Fruit fly (Drosophila melanogaster) whole organism, wandering third instar larva: ENCODE measurements around the gene CG12115.
A peak's percentile ranks its signal among the peaks of the same experiment; 100 is the strongest.

Source experiments
- Abd-B ChIP-seq: fragments of >200 bp; optimal IDR thresholded peaks from 2 replicates; lab custom pipeline; 2017; ENCODE audit warnings: missing biosample characterization, missing genetic modification characterization
- CG32264 ChIP-seq: fragments of 200-800 bp; sonication (Bioruptor generic); optimal IDR thresholded peaks from 2 replicates; lab custom pipeline; 2016; ENCODE audit warnings: missing biosample characterization, missing genetic modification characterization
- CG9705 ChIP-seq: fragments of 200-800 bp; sonication (Bioruptor generic); optimal IDR thresholded peaks from 2 replicates; lab custom pipeline; 2018; ENCODE audit warnings: missing biosample characterization, mild to moderate bottlenecking, missing genetic modification characterization
- Dfd ChIP-seq: fragments of >200 bp; optimal IDR thresholded peaks from 2 replicates; lab custom pipeline; 2017; ENCODE audit warnings: missing biosample characterization, missing genetic modification characterization
- Dif ChIP-seq: fragments of 200-275, 200-300 bp; sonication (Bioruptor generic); optimal IDR thresholded peaks from 2 replicates; lab custom pipeline; 2018; ENCODE audit warnings: missing biosample characterization, missing genetic modification characterization; ENCODE audit not compliant: partially characterized antibody
- GATAd ChIP-seq: sonication (Bioruptor generic); optimal IDR thresholded peaks from 2 replicates; lab custom pipeline; 2016; ENCODE audit warnings: missing biosample characterization, missing genetic modification characterization
- Hnf4 ChIP-seq: fragments of 200-800 bp; sonication (Bioruptor generic); optimal IDR thresholded peaks from 2 replicates; lab custom pipeline; 2016; ENCODE audit warnings: missing biosample characterization, mild to moderate bottlenecking, missing genetic modification characterization
- Hr78 ChIP-seq: fragments of >200 bp; optimal IDR thresholded peaks from 2 replicates; lab custom pipeline; 2017; ENCODE audit warnings: missing biosample characterization, missing genetic modification characterization
- Hr83 ChIP-seq: fragments of 200-300 bp; sonication (Bioruptor generic); optimal IDR thresholded peaks from 2 replicates; lab custom pipeline; 2016; ENCODE audit warnings: missing biosample characterization, mild to moderate bottlenecking, missing genetic modification characterization, moderate library complexity; ENCODE audit not compliant: poor library complexity, severe bottlenecking
- Jra ChIP-seq: sonication (Bioruptor generic); optimal IDR thresholded peaks from 2 replicates; lab custom pipeline; 2016; ENCODE audit warnings: missing biosample characterization, missing genetic modification characterization
- Mio ChIP-seq: sonication (Bioruptor generic); optimal IDR thresholded peaks from 2 replicates; lab custom pipeline; 2016; ENCODE audit warnings: missing biosample characterization, missing genetic modification characterization
- Myc ChIP-seq: fragments of >200 bp; optimal IDR thresholded peaks from 2 replicates; lab custom pipeline; 2017
- OdsH ChIP-seq: fragments of 200-800 bp; sonication (Bioruptor generic); optimal IDR thresholded peaks from 2 replicates; lab custom pipeline; 2016; ENCODE audit warnings: missing biosample characterization, mild to moderate bottlenecking, missing genetic modification characterization
- Rel ChIP-seq, 2 experiments: fragments of 200-800 bp; sonication (Bioruptor generic) in 1 of 2; optimal IDR thresholded peaks; 2 replicates in 1 of 2; 3 replicates in 1 of 2; lab custom pipeline; 2016 to 2019; ENCODE audit warnings: mild to moderate bottlenecking in 2 of 2, missing biosample characterization in 2 of 2, missing genetic modification characterization in 2 of 2, moderate library complexity in 1 of 2
- Sp1 ChIP-seq: fragments of 200-800 bp; sonication (Bioruptor generic); optimal IDR thresholded peaks from 3 replicates; lab custom pipeline; 2019; ENCODE audit warnings: missing biosample characterization, mild to moderate bottlenecking, missing genetic modification characterization, moderate library complexity
- Vsx2 ChIP-seq: fragments of 200-300, 225-300 bp; sonication (Bioruptor generic); optimal IDR thresholded peaks from 2 replicates; lab custom pipeline; 2018; ENCODE audit warnings: missing biosample characterization, missing genetic modification characterization; ENCODE audit not compliant: partially characterized antibody
- br ChIP-seq: fragments of 200-800 bp; sonication (Bioruptor generic); optimal IDR thresholded peaks from 2 replicates; lab custom pipeline; 2016; ENCODE audit warnings: missing biosample characterization, missing genetic modification characterization
- brk ChIP-seq: fragments of 200-800 bp; sonication (Bioruptor generic); optimal IDR thresholded peaks from 2 replicates; lab custom pipeline; 2016; ENCODE audit warnings: missing biosample characterization, mild to moderate bottlenecking, missing genetic modification characterization
- dl ChIP-seq, 2 experiments: fragments of 175-275, 200-275 bp in 1 of 2; fragments of 200-275 bp in 1 of 2; sonication (Bioruptor generic); optimal IDR thresholded peaks; lab custom pipeline; 2018; ENCODE audit warnings: mild to moderate bottlenecking in 2 of 2, missing biosample characterization in 2 of 2, missing genetic modification characterization in 2 of 2, moderate library complexity in 2 of 2; ENCODE audit not compliant: partially characterized antibody in 2 of 2, insufficient read depth in 1 of 2
- dmrt93B ChIP-seq: fragments of 200-800 bp; sonication (Bioruptor generic); optimal IDR thresholded peaks from 2 replicates; lab custom pipeline; 2018; ENCODE audit warnings: missing biosample characterization, mild to moderate bottlenecking, missing genetic modification characterization
- dsf ChIP-seq: sonication (Bioruptor generic); optimal IDR thresholded peaks from 2 replicates; lab custom pipeline; 2016; ENCODE audit warnings: missing biosample characterization, missing genetic modification characterization, borderline replicate concordance
- ey ChIP-seq: fragments of 200-800 bp; sonication (Bioruptor generic); optimal IDR thresholded peaks from 2 replicates; lab custom pipeline; 2016; ENCODE audit warnings: missing biosample characterization, missing genetic modification characterization
- foxo ChIP-seq, 2 experiments: fragments of 200-800 bp; sonication (Bioruptor generic); optimal IDR thresholded peaks; 2 replicates in 1 of 2; 3 replicates in 1 of 2; lab custom pipeline; 2016 to 2017; ENCODE audit warnings: missing biosample characterization in 2 of 2, missing genetic modification characterization in 2 of 2
- fru ChIP-seq: fragments of 200-800 bp; sonication (Bioruptor generic); optimal IDR thresholded peaks from 3 replicates; lab custom pipeline; 2016; ENCODE audit warnings: missing biosample characterization, mild to moderate bottlenecking, missing genetic modification characterization
- h ChIP-seq: fragments of 200-800 bp; sonication (Bioruptor generic); optimal IDR thresholded peaks from 3 replicates; lab custom pipeline; 2016; ENCODE audit warnings: missing biosample characterization, mild to moderate bottlenecking, missing genetic modification characterization
- jim ChIP-seq: fragments of 175-275, 200-325 bp; sonication (Bioruptor generic); optimal IDR thresholded peaks from 2 replicates; lab custom pipeline; 2016; ENCODE audit warnings: missing biosample characterization, mild to moderate bottlenecking, missing genetic modification characterization
- lola ChIP-seq: fragments of >200 bp; optimal IDR thresholded peaks from 2 replicates; lab custom pipeline; 2017; ENCODE audit warnings: missing biosample characterization, missing genetic modification characterization
- pan ChIP-seq: fragments of >200 bp; optimal IDR thresholded peaks from 2 replicates; lab custom pipeline; 2017
- psq ChIP-seq: fragments of 200-800 bp; sonication (Bioruptor generic); optimal IDR thresholded peaks from 3 replicates; lab custom pipeline; 2017; ENCODE audit warnings: missing biosample characterization, mild to moderate bottlenecking, missing genetic modification characterization, moderate library complexity
- sage ChIP-seq: fragments of 200-800 bp; sonication (Bioruptor generic); optimal IDR thresholded peaks from 2 replicates; lab custom pipeline; 2016; ENCODE audit warnings: missing biosample characterization, mild to moderate bottlenecking, missing genetic modification characterization
- sv ChIP-seq: fragments of 200-800 bp; sonication (Bioruptor generic); optimal IDR thresholded peaks from 3 replicates; lab custom pipeline; 2016; ENCODE audit warnings: missing biosample characterization, missing genetic modification characterization
- tai ChIP-seq: sonication (Bioruptor generic); optimal IDR thresholded peaks from 2 replicates; lab custom pipeline; 2016; ENCODE audit warnings: missing biosample characterization, missing genetic modification characterization
- usp ChIP-seq: fragments of >200 bp; optimal IDR thresholded peaks from 2 replicates; lab custom pipeline; 2017; ENCODE audit warnings: missing biosample characterization, missing genetic modification characterization
- woc ChIP-seq: sonication (Bioruptor generic); optimal IDR thresholded peaks from 2 replicates; lab custom pipeline; 2016; ENCODE audit warnings: missing biosample characterization, mild to moderate bottlenecking, missing genetic modification characterization

CG12115 gene

dm6 chrX:9190555-9191184 lies at the start of gene CG12115:
CG12115 (minus strand) TSS chrX:9190605.
- TF ChIP-seq Vsx2 (GFP tag; lab: Kevin White, UChicago) = no peak

DNA sequence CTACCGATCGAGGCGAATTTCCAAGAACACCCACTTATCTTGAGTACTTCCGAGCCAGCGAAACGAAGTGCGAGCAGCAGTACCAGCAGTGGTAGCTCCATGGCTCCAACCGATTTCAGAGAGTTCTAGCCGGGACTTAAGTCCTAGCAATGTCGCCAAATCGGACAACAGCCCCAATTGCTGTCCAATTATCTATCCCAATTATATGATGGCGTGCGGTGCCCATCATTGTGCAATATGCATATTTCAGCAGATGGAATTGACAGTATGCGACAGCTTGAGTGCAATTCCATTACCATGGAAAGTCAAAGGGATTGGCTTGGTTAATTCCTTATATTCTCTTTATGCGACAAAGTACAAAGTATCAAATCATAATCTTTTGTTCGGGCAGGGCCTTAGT lies 46.1 kb upstream of the CG12115 start, which contains the start of gene Ir8a:
Gene Ir8a (minus strand): TSS at position 101 of the 400 bp plus-strand sequence.
- TF ChIP-seq Vsx2 (GFP tag; lab: Kevin White, UChicago) = no peak
- TF ChIP-seq Hnf4 (GFP tag; lab: Kevin White, UChicago) = no peak
- TF ChIP-seq CG32264 (GFP tag; lab: Kevin White, UChicago) = no peak
- TF ChIP-seq pan = no peak
- TF ChIP-seq brk (GFP tag; lab: Kevin White, UChicago) = no peak
- no peak for TF ChIP-seq woc
- TF ChIP-seq dl (GFP tag; optimal IDR thresholded peaks at IDR 0.05; lab: Kevin White, UChicago; ENCODE audit: insufficient read depth in 1 of 2, partially characterized antibody in 2 of 2) = no peak
- TF ChIP-seq lola (GFP tag; lab: Kevin White, UChicago) = no peak
- no peak for TF ChIP-seq sv
- TF ChIP-seq br (GFP tag; lab: Kevin White, UChicago) = no peak
- no peak for TF ChIP-seq OdsH (GFP tag; lab: Kevin White, UChicago)
- no peak for TF ChIP-seq usp (GFP tag; lab: Kevin White, UChicago)
- TF ChIP-seq Myc = no peak
- TF ChIP-seq sage (GFP tag; lab: Kevin White, UChicago) = no peak
- TF ChIP-seq Dfd = no peak
- TF ChIP-seq Jra (GFP tag; lab: Kevin White, UChicago) = no peak
- TF ChIP-seq psq (GFP tag; lab: Kevin White, UChicago) = no peak
- no peak for TF ChIP-seq Hr78
- TF ChIP-seq dsf (GFP tag; lab: Kevin White, UChicago) = no peak

- no peak for TF ChIP-seq CG9705 (GFP tag; lab: Kevin White, UChicago)
- TF ChIP-seq Vsx2 (GFP tag; lab: Kevin White, UChicago) = peak; percentile 71
- no peak for TF ChIP-seq Rel (GFP tag; optimal IDR thresholded peaks at IDR 0.05; lab: Kevin White, UChicago)
- peak; percentile 94 for TF ChIP-seq Rel (tag; optimal IDR thresholded peaks at IDR 0.05; lab: Kevin White, UChicago)
- TF ChIP-seq, all 38 proteins: peak for 2
These were observed 41.8 kb upstream of the CG12115 start, which contains the start of gene CG12121 for dm6 chrX:9232199-9232598. CG12121 (minus strand) TSS chrX:9232378.

dm6 chrX:9226837-9227236 lies 36.4 kb upstream of the CG12115 start, which contains the start of gene Gr8a:
Gr8a (plus strand) TSS chrX:9227137.
- TF ChIP-seq h (GFP tag; lab: Kevin White, UChicago) = no peak
- TF ChIP-seq brk (GFP tag; lab: Kevin White, UChicago) = no peak
- no peak for TF ChIP-seq OdsH (GFP tag; lab: Kevin White, UChicago)
- TF ChIP-seq dsf (GFP tag; lab: Kevin White, UChicago) = no peak
- TF ChIP-seq tai = no peak
- no peak for TF ChIP-seq Dif
- TF ChIP-seq ey (GFP tag; lab: Kevin White, UChicago) = no peak
- TF ChIP-seq Vsx2 (GFP tag; lab: Kevin White, UChicago) = no peak
- no peak for TF ChIP-seq jim
- TF ChIP-seq Sp1 = no peak
- TF ChIP-seq CG9705 (GFP tag; lab: Kevin White, UChicago) = no peak
- no peak for TF ChIP-seq pan
- TF ChIP-seq sv = no peak
- TF ChIP-seq dl (GFP tag; optimal IDR thresholded peaks at IDR 0.05; lab: Kevin White, UChicago; ENCODE audit: insufficient read depth in 1 of 2, partially characterized antibody in 2 of 2) = no peak
- no peak for TF ChIP-seq sage (GFP tag; lab: Kevin White, UChicago)
- no peak for TF ChIP-seq lola (GFP tag; lab: Kevin White, UChicago)

- TF ChIP-seq usp (GFP tag; lab: Kevin White, UChicago) (no peak), Hr83 (GFP tag; lab: Kevin White, UChicago) (no peak), CG32264 (GFP tag; lab: Kevin White, UChicago) (no peak), GATAd (GFP tag; lab: Kevin White, UChicago) (no peak), sage (GFP tag; lab: Kevin White, UChicago) (no peak), CG9705 (GFP tag; lab: Kevin White, UChicago) (no peak), brk (GFP tag; lab: Kevin White, UChicago) (no peak), Dif (no peak), Abd-B (GFP tag; lab: Kevin White, UChicago) (no peak), Mio (GFP tag; lab: Kevin White, UChicago) (no peak), Jra (GFP tag; lab: Kevin White, UChicago) (no peak), fru (GFP tag; lab: Kevin White, UChicago) (no peak), foxo (GFP tag; optimal IDR thresholded peaks at IDR 0.05; lab: Kevin White, UChicago) (no peak), h (GFP tag; lab: Kevin White, UChicago) (no peak), pan (no peak), dmrt93B (no peak), Hr78 (no peak), dsf (GFP tag; lab: Kevin White, UChicago) (no peak), OdsH (GFP tag; lab: Kevin White, UChicago) (no peak), br (GFP tag; lab: Kevin White, UChicago) (no peak)
These were observed 34.7 kb upstream of the CG12115 start, which contains the start of gene CG15370 for dm6 chrX:9225137-9225536. CG15370 (plus strand) TSS chrX:9225437.
